Worm (Caenorhabditis elegans) whole organism, young adult: ENCODE results near the gene msp-33.

Experiments
- B0035.1 ChIP-seq: sonication (generic microtip); optimal IDR thresholded peaks from 2 replicates; lab custom pipeline; 2016; ENCODE audit warnings: missing genetic modification characterization, mild to moderate bottlenecking, missing compliant biosample characterization, missing genotype, missing genetic modification reagents
- C17E4.6 ChIP-seq: fragments of 200-800 bp; sonication (Bioruptor generic); IDR thresholded peaks from 2 replicates; pipeline ENCODE4 v1.3.6; 2022; ENCODE audit warnings: missing genetic modification reagents, missing genetic modification characterization, missing compliant biosample characterization
- F37B4.10 ChIP-seq: fragments of 200-800 bp; sonication (Bioruptor generic); IDR thresholded peaks from 2 replicates; pipeline ENCODE4 v1.3.6; 2022; ENCODE audit warnings: missing genetic modification characterization, missing compliant biosample characterization
- akir-1 ChIP-seq: fragments of 200-800 bp; sonication (Bioruptor generic); optimal IDR thresholded peaks from 2 replicates; lab custom pipeline; 2018; ENCODE audit warnings: mild to moderate bottlenecking, missing genetic modification characterization, moderate library complexity, missing compliant biosample characterization
- atf-7 ChIP-seq: sonication (generic microtip); optimal IDR thresholded peaks from 2 replicates; lab custom pipeline; 2017; ENCODE audit warnings: mild to moderate bottlenecking, missing genetic modification characterization, missing compliant biosample characterization
- dpl-1 ChIP-seq: fragments of 150-350 bp; optimal IDR thresholded peaks from 2 replicates; lab custom pipeline; 2014; ENCODE audit warnings: missing biosample characterization, missing genetic modification reagents, missing genetic modification characterization
- lag-1 ChIP-seq: fragments of 200-800 bp; sonication (Bioruptor generic); IDR thresholded peaks from 2 replicates; pipeline ENCODE4 v1.3.6; 2022; ENCODE audit warnings: missing genetic modification reagents, missing genetic modification characterization, missing compliant biosample characterization
- lin-35 ChIP-seq, 3 experiments: fragments of 150-350 bp in 2 of 3; sonication (generic microtip) in 1 of 3; optimal IDR thresholded peaks; 2 replicates each; lab custom pipeline; 2014 to 2018; ENCODE audit warnings: missing biosample characterization in 3 of 3, missing genetic modification characterization in 3 of 3, missing genetic modification reagents in 3 of 3
- lin-54 ChIP-seq: fragments of 200-800 bp; sonication (Bioruptor generic); optimal IDR thresholded peaks from 2 replicates; lab custom pipeline; 2018; ENCODE audit warnings: mild to moderate bottlenecking, missing genetic modification characterization, missing compliant biosample characterization
- nfya-2 ChIP-seq: fragments of 200-800 bp; sonication (Bioruptor generic); IDR thresholded peaks from 2 replicates; pipeline ENCODE4 v1.3.6; 2022; ENCODE audit warnings: missing genetic modification reagents, missing genetic modification characterization, missing compliant biosample characterization
- sdz-38 ChIP-seq: sonication (generic microtip); optimal IDR thresholded peaks from 2 replicates; lab custom pipeline; 2016; ENCODE audit warnings: missing genotype, missing genetic modification characterization, missing compliant biosample characterization
- snpc-4 ChIP-seq, 5 experiments: fragments of 150-350 bp in 1 of 5; sonication (generic microtip) in 4 of 5; optimal IDR thresholded peaks; 2 replicates each; lab custom pipeline; 2014 to 2018; ENCODE audit warnings: missing genetic modification characterization in 5 of 5, missing biosample characterization in 3 of 5, antibody characterized with exemption in 2 of 5, mild to moderate bottlenecking in 2 of 5, missing compliant biosample characterization in 2 of 5, missing genotype in 2 of 5, moderate library complexity in 2 of 5, missing genetic modification reagents in 1 of 5
- ztf-6 ChIP-seq: fragments of 200-800 bp; sonication (Bioruptor generic); IDR thresholded peaks from 2 replicates; pipeline ENCODE4 v1.3.6; 2022; ENCODE audit warnings: missing genetic modification reagents, missing genetic modification characterization, missing compliant biosample characterization

DNA sequence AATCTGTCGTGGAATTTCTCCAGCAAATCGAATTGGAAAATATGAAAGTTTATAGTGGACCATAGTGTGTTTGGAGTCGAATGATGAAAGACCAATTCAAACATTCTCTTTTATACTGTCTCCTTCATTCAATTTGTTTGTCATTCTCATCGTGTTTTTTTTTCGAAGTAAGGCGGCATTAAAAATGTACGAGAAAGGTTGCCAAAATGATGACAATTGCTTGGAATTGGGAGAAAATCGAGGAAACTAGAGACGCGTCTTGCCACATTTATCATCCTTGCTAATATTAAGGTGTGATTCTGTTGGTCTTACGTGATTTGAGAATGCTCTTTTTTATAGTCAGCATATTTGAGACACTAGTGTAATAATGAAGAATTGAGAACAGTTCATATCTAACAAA is 42.5 kb upstream of the msp-33 start, which contains the start of gene gst-30:
- TF ChIP-seq sdz-38 (tag; lab: Kevin White, UChicago): no peak
- no peak for TF ChIP-seq F37B4.10 (GFP tag; lab: Robert Waterston, UW)
- TF ChIP-seq dpl-1 (GFP tag; lab: Kevin White, UChicago): no peak
- TF ChIP-seq atf-7 (tag; lab: Kevin White, UChicago): no peak
- TF ChIP-seq snpc-4 (GFP tag; optimal IDR thresholded peaks at IDR 0.05; lab: Kevin White, UChicago): no peak
- TF ChIP-seq snpc-4 (tag; optimal IDR thresholded peaks at IDR 0.05; lab: Kevin White, UChicago): no peak
- TF ChIP-seq B0035.1 (tag; lab: Kevin White, UChicago): no peak
- no peak for TF ChIP-seq lin-35 (GFP tag; optimal IDR thresholded peaks at IDR 0.05; lab: Kevin White, UChicago)
- no peak for TF ChIP-seq nfya-2 (GFP tag; lab: Robert Waterston, UW)
- TF ChIP-seq ztf-6 (GFP tag; lab: Robert Waterston, UW): no peak
- no peak for TF ChIP-seq lag-1 (GFP tag; lab: Robert Waterston, UW)
- TF ChIP-seq lin-54 (GFP tag; lab: Kevin White, UChicago): no peak
- TF ChIP-seq C17E4.6 (GFP tag; lab: Robert Waterston, UW): no peak
- no peak for TF ChIP-seq akir-1 (GFP tag; lab: Kevin White, UChicago)
